Worm (Caenorhabditis elegans) whole organism, young adult: Measurements from ENCODE around the gene C18E9.9.

Experiments
- B0035.1 ChIP-seq: sonication (generic microtip); optimal IDR thresholded peaks from 2 replicates; lab custom pipeline; 2016; ENCODE audit warnings: missing genetic modification characterization, mild to moderate bottlenecking, missing compliant biosample characterization, missing genotype, missing genetic modification reagents
- C17E4.6 ChIP-seq: fragments of 200-800 bp; sonication (Bioruptor generic); IDR thresholded peaks from 2 replicates; pipeline ENCODE4 v1.3.6; 2022; ENCODE audit warnings: missing genetic modification reagents, missing genetic modification characterization, missing compliant biosample characterization
- D2030.7 ChIP-seq: fragments of 200-800 bp; sonication (Bioruptor generic); IDR thresholded peaks from 2 replicates; pipeline ENCODE4 v1.3.6; 2022; ENCODE audit warnings: missing genetic modification reagents, missing genetic modification characterization, missing compliant biosample characterization
- F10E7.11 ChIP-seq: sonication (generic microtip); optimal IDR thresholded peaks from 2 replicates; lab custom pipeline; 2017; ENCODE audit warnings: mild to moderate bottlenecking, missing genetic modification characterization, moderate library complexity, missing compliant biosample characterization
- F22D6.2 ChIP-seq: sonication (generic microtip); optimal IDR thresholded peaks from 2 replicates; lab custom pipeline; 2016; ENCODE audit warnings: mild to moderate bottlenecking, missing genetic modification characterization, missing compliant biosample characterization
- F37B4.10 ChIP-seq: fragments of 200-800 bp; sonication (Bioruptor generic); IDR thresholded peaks from 2 replicates; pipeline ENCODE4 v1.3.6; 2022; ENCODE audit warnings: missing genetic modification characterization, missing compliant biosample characterization
- F57A8.1 ChIP-seq: fragments of 200-800 bp; sonication (Bioruptor generic); optimal IDR thresholded peaks from 2 replicates; lab custom pipeline; 2018; ENCODE audit warnings: mild to moderate bottlenecking, missing genetic modification characterization, moderate library complexity, missing compliant biosample characterization
- K11D2.4 ChIP-seq: fragments of 200-800 bp; sonication (Bioruptor generic); IDR thresholded peaks from 2 replicates; pipeline ENCODE4 v1.3.6; 2022; ENCODE audit warnings: missing genetic modification reagents, missing genetic modification characterization, missing compliant biosample characterization
- Y56A3A.18 ChIP-seq: fragments of 200-800 bp; sonication (Bioruptor generic); IDR thresholded peaks from 2 replicates; pipeline ENCODE4 v1.3.6; 2022; ENCODE audit warnings: missing genetic modification reagents, missing genetic modification characterization, missing compliant biosample characterization
- Y95B8A.8 ChIP-seq: fragments of 200-800 bp; sonication (Bioruptor generic); IDR thresholded peaks from 2 replicates; pipeline ENCODE4 v1.3.6; 2022; ENCODE audit warnings: missing genetic modification reagents, missing genetic modification characterization, missing compliant biosample characterization
- ZK185.1 ChIP-seq: sonication (generic microtip); optimal IDR thresholded peaks from 2 replicates; lab custom pipeline; 2016; ENCODE audit warnings: mild to moderate bottlenecking, missing genetic modification characterization, missing compliant biosample characterization; ENCODE audit not compliant: poor library complexity, severe bottlenecking
- athp-1 ChIP-seq: sonication (generic microtip); optimal IDR thresholded peaks from 2 replicates; lab custom pipeline; 2017; ENCODE audit warnings: mild to moderate bottlenecking, missing genetic modification characterization, missing compliant biosample characterization
- attf-5 ChIP-seq: fragments of 200-800 bp; sonication (Bioruptor generic); optimal IDR thresholded peaks from 2 replicates; lab custom pipeline; 2018; ENCODE audit warnings: mild to moderate bottlenecking, missing genetic modification characterization, missing compliant biosample characterization
- chd-7 ChIP-seq: sonication (generic microtip); optimal IDR thresholded peaks from 2 replicates; lab custom pipeline; 2016; ENCODE audit warnings: mild to moderate bottlenecking, missing genetic modification characterization, moderate library complexity, missing compliant biosample characterization
- die-1 ChIP-seq: sonication (generic microtip); optimal IDR thresholded peaks from 2 replicates; lab custom pipeline; 2016; ENCODE audit warnings: missing genotype, mild to moderate bottlenecking, missing genetic modification characterization, missing compliant biosample characterization
- egrh-3 ChIP-seq: fragments of 200-800 bp; sonication (Bioruptor generic); IDR thresholded peaks from 2 replicates; pipeline ENCODE4 v1.3.6; 2022; ENCODE audit warnings: missing genetic modification reagents, missing genetic modification characterization, missing compliant biosample characterization
- fkh-3 ChIP-seq: sonication (generic microtip); optimal IDR thresholded peaks from 2 replicates; lab custom pipeline; 2016; ENCODE audit warnings: mild to moderate bottlenecking, missing genetic modification characterization, missing compliant biosample characterization
- gei-17 ChIP-seq: fragments of 200-800 bp; sonication (Bioruptor generic); optimal IDR thresholded peaks from 2 replicates; lab custom pipeline; 2018; ENCODE audit warnings: mild to moderate bottlenecking, missing genetic modification characterization, missing compliant biosample characterization
- him-1 ChIP-seq: sonication (generic microtip); optimal IDR thresholded peaks from 2 replicates; lab custom pipeline; 2016; ENCODE audit warnings: missing genotype, missing genetic modification reagents, missing genetic modification characterization, missing compliant biosample characterization
- hlh-12 ChIP-seq: sonication (generic microtip); optimal IDR thresholded peaks from 2 replicates; lab custom pipeline; 2016; ENCODE audit warnings: missing genetic modification characterization, missing compliant biosample characterization
- hmg-20 ChIP-seq: fragments of 200-800 bp; sonication (Bioruptor generic); IDR thresholded peaks from 2 replicates; pipeline ENCODE4 v1.3.6; 2022; ENCODE audit warnings: missing genetic modification reagents, missing genetic modification characterization, missing compliant biosample characterization
- hrde-1 ChIP-seq: sonication (generic microtip); optimal IDR thresholded peaks from 2 replicates; lab custom pipeline; 2016; ENCODE audit warnings: missing genetic modification characterization, mild to moderate bottlenecking, missing compliant biosample characterization, moderate library complexity, missing genotype, missing genetic modification reagents, borderline replicate concordance
- lsl-1 ChIP-seq: fragments of 200-800 bp; sonication (Bioruptor generic); optimal IDR thresholded peaks from 2 replicates; lab custom pipeline; 2018; ENCODE audit warnings: mild to moderate bottlenecking, missing genetic modification characterization, moderate library complexity, missing compliant biosample characterization
- madf-3 ChIP-seq: fragments of 200-800 bp; sonication (Bioruptor generic); IDR thresholded peaks from 2 replicates; pipeline ENCODE4 v1.3.6; 2022; ENCODE audit warnings: missing genetic modification reagents, missing genetic modification characterization, missing compliant biosample characterization
- madf-8 ChIP-seq: fragments of 200-800 bp; sonication (Bioruptor generic); conservative IDR thresholded peaks from 2 replicates; pipeline ENCODE4 v1.3.6; 2022; ENCODE audit warnings: missing genetic modification reagents, missing genetic modification characterization, missing compliant biosample characterization
- mcd-1 ChIP-seq: fragments of 200-800 bp; sonication (Bioruptor generic); IDR thresholded peaks from 2 replicates; pipeline ENCODE4 v1.3.6; 2022; ENCODE audit warnings: missing genetic modification reagents, missing genetic modification characterization, missing compliant biosample characterization
- mxl-1 ChIP-seq: sonication (generic microtip); optimal IDR thresholded peaks from 2 replicates; lab custom pipeline; 2016; ENCODE audit warnings: missing genetic modification characterization, missing compliant biosample characterization
- nfya-1 ChIP-seq: sonication (generic microtip); optimal IDR thresholded peaks from 2 replicates; lab custom pipeline; 2017; ENCODE audit warnings: antibody characterized with exemption, missing compliant biosample characterization, missing genetic modification characterization, borderline replicate concordance; ENCODE audit not compliant: insufficient read depth
- nhr-179 ChIP-seq: sonication (generic microtip); optimal IDR thresholded peaks from 2 replicates; lab custom pipeline; 2016; ENCODE audit warnings: mild to moderate bottlenecking, missing genetic modification characterization, missing compliant biosample characterization
- nhr-90 ChIP-seq: sonication (generic microtip); optimal IDR thresholded peaks from 2 replicates; lab custom pipeline; 2016; ENCODE audit warnings: missing genotype, mild to moderate bottlenecking, missing genetic modification characterization, missing compliant biosample characterization
- repo-1 ChIP-seq: sonication (generic microtip); optimal IDR thresholded peaks from 2 replicates; lab custom pipeline; 2017; ENCODE audit warnings: mild to moderate bottlenecking, missing genetic modification characterization, missing compliant biosample characterization
- snpc-1.1 ChIP-seq: sonication (generic microtip); optimal IDR thresholded peaks from 2 replicates; lab custom pipeline; 2017; ENCODE audit warnings: missing genetic modification characterization, mild to moderate bottlenecking, missing compliant biosample characterization, antibody characterized with exemption, moderate library complexity, missing genotype, missing genetic modification reagents; ENCODE audit not compliant: insufficient read depth
- snpc-1.3 ChIP-seq: sonication (generic microtip); optimal IDR thresholded peaks from 2 replicates; lab custom pipeline; 2017; ENCODE audit warnings: missing genetic modification characterization, mild to moderate bottlenecking, missing compliant biosample characterization, antibody characterized with exemption, moderate library complexity, missing genotype, missing genetic modification reagents; ENCODE audit not compliant: insufficient read depth
- xnd-1 ChIP-seq: sonication (generic microtip); optimal IDR thresholded peaks from 2 replicates; lab custom pipeline; 2016; ENCODE audit warnings: missing genotype, missing genetic modification reagents, missing genetic modification characterization, missing compliant biosample characterization
- ztf-18 ChIP-seq: sonication (generic microtip); optimal IDR thresholded peaks from 2 replicates; lab custom pipeline; 2016; ENCODE audit warnings: missing genotype, mild to moderate bottlenecking, missing genetic modification characterization, missing compliant biosample characterization

C18E9.9 gene

ce11 chrII:9021625-9022024 is 32.3 kb upstream of the C18E9.9 start:
- TF ChIP-seq C17E4.6 (GFP tag; lab: Robert Waterston, UW), result no peak
- TF ChIP-seq snpc-1.1 (tag; lab: Kevin White, UChicago), result no peak
- TF ChIP-seq nhr-179 (tag; lab: Kevin White, UChicago), result no peak
- no peak for TF ChIP-seq nfya-1 (tag; lab: Kevin White, UChicago)
- no peak for TF ChIP-seq ZK185.1 (tag; lab: Kevin White, UChicago)
- TF ChIP-seq lsl-1 (GFP tag; lab: Kevin White, UChicago), result no peak
- no peak for TF ChIP-seq ztf-18
- no peak for TF ChIP-seq snpc-1.3 (tag; lab: Kevin White, UChicago)
- TF ChIP-seq madf-3 (GFP tag; lab: Robert Waterston, UW), result no peak
- TF ChIP-seq B0035.1 (tag; lab: Kevin White, UChicago), result no peak
- no peak for TF ChIP-seq Y95B8A.8 (GFP tag; lab: Robert Waterston, UW)
- TF ChIP-seq hrde-1, result no peak
- TF ChIP-seq mcd-1 (GFP tag; lab: Robert Waterston, UW), result no peak
- no peak for TF ChIP-seq F22D6.2 (tag; lab: Kevin White, UChicago)
- TF ChIP-seq die-1 (tag; lab: Kevin White, UChicago), result no peak
- no peak for TF ChIP-seq K11D2.4 (GFP tag; lab: Robert Waterston, UW)
- TF ChIP-seq, all 124 proteins: peak for 0

ce11 chrII:9019704-9020103 is 30.4 kb upstream of the C18E9.9 start, which contains the start of gene dep-1:
Gene dep-1, minus strand, starts transcription at chrII:9019798.
- no peak for TF ChIP-seq F57A8.1
- no peak for TF ChIP-seq F10E7.11 (tag; lab: Kevin White, UChicago)
- no peak for TF ChIP-seq madf-8 (GFP tag; lab: Robert Waterston, UW)
- TF ChIP-seq chd-7 (tag; lab: Kevin White, UChicago), result no peak

- TF ChIP-seq fkh-3 (tag; lab: Kevin White, UChicago) (no peak), nhr-90 (no peak), xnd-1 (no peak), athp-1 (tag; lab: Kevin White, UChicago) (no peak), hmg-20 (GFP tag; lab: Robert Waterston, UW) (no peak), D2030.7 (GFP tag; lab: Robert Waterston, UW) (no peak), mxl-1 (tag; lab: Kevin White, UChicago) (no peak), Y56A3A.18 (GFP tag; lab: Robert Waterston, UW) (no peak), Y95B8A.8 (GFP tag; lab: Robert Waterston, UW) (no peak), F10E7.11 (tag; lab: Kevin White, UChicago) (no peak), hlh-12 (tag; lab: Kevin White, UChicago) (no peak), madf-3 (GFP tag; lab: Robert Waterston, UW) (no peak), F37B4.10 (GFP tag; lab: Robert Waterston, UW) (no peak), repo-1 (tag; lab: Kevin White, UChicago) (no peak), egrh-3 (no peak), gei-17 (no peak), lsl-1 (GFP tag; lab: Kevin White, UChicago) (no peak), attf-5 (no peak), him-1 (tag; lab: Kevin White, UChicago) (no peak)
These were observed 28.3 kb upstream of the C18E9.9 start for ce11 chrII:9017628-9018027.
